Worm (Caenorhabditis elegans): ENCODE measurements around the gene sri-45.
A peak's percentile ranks its signal among the peaks of the same experiment; 100 is the strongest.

sri-45 gene

ce11 chrII:683467-683866 is 21.9 kb upstream of the sri-45 start, which contains the start of gene T02H6.6:
Gene T02H6.6 (plus strand): TSS chrII:683767.
- no peak for TF ChIP-seq zfp-2 (tag; optimal IDR thresholded peaks at IDR 0.05)
- TF ChIP-seq daf-19 (GFP tag; conservative IDR thresholded peaks at IDR 0.05), result no peak
- TF ChIP-seq nhr-25 (tag; optimal IDR thresholded peaks at IDR 0.05; ENCODE audit: borderline replicate concordance, insufficient read depth), result no peak
- no peak for TF ChIP-seq dmd-9 (GFP tag; IDR thresholded peaks at IDR 0.05)
- TF ChIP-seq nhr-28 (tag; optimal IDR thresholded peaks at IDR 0.05), result no peak
- no peak for TF ChIP-seq F26F4.8 (GFP tag; conservative IDR thresholded peaks at IDR 0.05)
- TF ChIP-seq spr-3 (GFP tag; optimal IDR thresholded peaks at IDR 0.05), result no peak
- no peak for TF ChIP-seq tag-97 (GFP tag; IDR thresholded peaks at IDR 0.05)
- no peak for TF ChIP-seq lir-3 (tag; optimal IDR thresholded peaks at IDR 0.05)
- no peak for TF ChIP-seq nhr-48 (tag; optimal IDR thresholded peaks at IDR 0.05)
- TF ChIP-seq skn-1 (tag; optimal IDR thresholded peaks at IDR 0.05), result no peak
- no peak for TF ChIP-seq Y75B8A.6 (GFP tag; IDR thresholded peaks at IDR 0.05)
- TF ChIP-seq ztf-7 (tag; optimal IDR thresholded peaks at IDR 0.05), result no peak
- no peak for TF ChIP-seq daf-12 (tag; optimal IDR thresholded peaks at IDR 0.05)
- TF ChIP-seq T20F7.1 (GFP tag; optimal IDR thresholded peaks at IDR 0.05), result no peak

- no peak for TF ChIP-seq ceh-82 (tag; optimal IDR thresholded peaks at IDR 0.05)
- TF ChIP-seq pha-4 (GFP tag; IDR thresholded peaks at IDR 0.05), result no peak
- no peak for TF ChIP-seq pha-4 (tag; optimal IDR thresholded peaks at IDR 0.05)
- TF ChIP-seq ceh-62 (tag; optimal IDR thresholded peaks at IDR 0.05), result no peak
- TF ChIP-seq dmd-6 (GFP tag; IDR thresholded peaks at IDR 0.05), result no peak
- TF ChIP-seq tag-97 (GFP tag; IDR thresholded peaks at IDR 0.05), result no peak
- no peak for TF ChIP-seq cey-2 (tag; optimal IDR thresholded peaks at IDR 0.05; ENCODE audit: borderline replicate concordance, insufficient read depth)
Measured at ce11 chrII:682326-682725, 20.7 kb upstream of the sri-45 start, which contains the start of gene T02H6.7. Gene T02H6.7 (plus strand): TSS chrII:682626.

ce11 chrII:680612-681011 is 19.0 kb upstream of the sri-45 start, which contains the start of the genes T02H6.10 and T02H6.8:
Gene T02H6.10 (minus strand): TSS chrII:680712.
Gene T02H6.8 (plus strand): TSS chrII:680832.
- TF ChIP-seq arid-1 (GFP tag; conservative IDR thresholded peaks at IDR 0.05), result no peak
- TF ChIP-seq zfp-2 (tag; optimal IDR thresholded peaks at IDR 0.05), result no peak
- no peak for TF ChIP-seq cey-2 (tag; optimal IDR thresholded peaks at IDR 0.05; ENCODE audit: borderline replicate concordance, insufficient read depth)

- TF ChIP-seq madf-5 (GFP tag; IDR thresholded peaks at IDR 0.05), result no peak
- no peak for TF ChIP-seq mdl-1 (tag; optimal IDR thresholded peaks at IDR 0.05)
- no peak for TF ChIP-seq mxl-2 (GFP tag; conservative IDR thresholded peaks at IDR 0.05)
- no peak for TF ChIP-seq hmg-1.1 (GFP tag; IDR thresholded peaks at IDR 0.05)
- no peak for TF ChIP-seq pqm-1 (tag; optimal IDR thresholded peaks at IDR 0.05)
- TF ChIP-seq T20F7.1 (GFP tag; optimal IDR thresholded peaks at IDR 0.05), result no peak
- TF ChIP-seq ctbp-1 (GFP tag; IDR thresholded peaks at IDR 0.05), result no peak
- no peak for TF ChIP-seq R02D3.7 (tag; optimal IDR thresholded peaks at IDR 0.05)
Measured at ce11 chrII:678581-678980, 17.0 kb upstream of the sri-45 start, which contains the start of gene T02H6.9. Gene T02H6.9 (plus strand): TSS chrII:678881.

ce11 chrII:675822-676221 is 14.2 kb upstream of the sri-45 start:
- TF ChIP-seq saeg-2 (GFP tag; IDR thresholded peaks at IDR 0.05), result no peak
- no peak for TF ChIP-seq Y75B8A.6 (GFP tag; IDR thresholded peaks at IDR 0.05)
- TF ChIP-seq hmg-1.1 (GFP tag; IDR thresholded peaks at IDR 0.05), result no peak
- TF ChIP-seq unc-62 (GFP tag; optimal IDR thresholded peaks at IDR 0.05 in 1 of 2), result peak in 1 of 2 experiments; percentile 93
- TF ChIP-seq unc-62 (tag; optimal IDR thresholded peaks at IDR 0.05), result no peak

- TF ChIP-seq hmg-1.1 (GFP tag; IDR thresholded peaks at IDR 0.05), result no peak
- TF ChIP-seq nhr-41 (GFP tag; IDR thresholded peaks at IDR 0.05), result no peak
- no peak for TF ChIP-seq T20F7.1 (GFP tag; optimal IDR thresholded peaks at IDR 0.05)
- TF ChIP-seq aly-2 (tag; optimal IDR thresholded peaks at IDR 0.05), result no peak
- TF ChIP-seq attf-4 (tag; optimal IDR thresholded peaks at IDR 0.05), result no peak
- no peak for TF ChIP-seq pqm-1 (tag; optimal IDR thresholded peaks at IDR 0.05)
- TF ChIP-seq jun-1 (tag; optimal IDR thresholded peaks at IDR 0.05), result no peak
- TF ChIP-seq ceh-28 (tag; optimal IDR thresholded peaks at IDR 0.05), result no peak
- TF ChIP-seq daf-8 (GFP tag; IDR thresholded peaks at IDR 0.05), result no peak
- no peak for TF ChIP-seq nhr-42 (GFP tag; IDR thresholded peaks at IDR 0.05)
- no peak for TF ChIP-seq Y105C5A.15 (GFP tag; IDR thresholded peaks at IDR 0.05)
- TF ChIP-seq dmd-6 (GFP tag; IDR thresholded peaks at IDR 0.05), result no peak
- no peak for TF ChIP-seq lin-15B (tag; optimal IDR thresholded peaks at IDR 0.05)
- TF ChIP-seq ceh-20 (GFP tag; IDR thresholded peaks at IDR 0.05), result no peak
Measured at ce11 chrII:675303-675702, 13.7 kb upstream of the sri-45 start, which contains the start of gene Y39F10C.1. Gene Y39F10C.1 (plus strand): TSS chrII:675603.
